Worm (Caenorhabditis elegans) whole organism, late embryonic: ENCODE data around the gene C35A5.10.

Experiments
- ceh-14 ChIP-seq: sonication (generic microtip); optimal IDR thresholded peaks from 2 replicates; lab custom pipeline; 2016; ENCODE audit warnings: missing genotype, missing genetic modification characterization, missing compliant biosample characterization
- ceh-6 ChIP-seq: fragments of 200-800 bp; sonication (Bioruptor generic); optimal IDR thresholded peaks from 2 replicates; lab custom pipeline; 2018; ENCODE audit warnings: mild to moderate bottlenecking, missing genetic modification characterization, missing compliant biosample characterization
- elt-2 ChIP-seq: sonication (generic microtip); optimal IDR thresholded peaks from 2 replicates; lab custom pipeline; 2016; ENCODE audit warnings: missing genetic modification reagents, missing genetic modification characterization, missing compliant biosample characterization
- rnt-1 ChIP-seq: sonication (generic microtip); optimal IDR thresholded peaks from 2 replicates; lab custom pipeline; 2016; ENCODE audit warnings: missing genetic modification characterization, missing compliant biosample characterization
- tbx-2 ChIP-seq: sonication (generic microtip); optimal IDR thresholded peaks from 2 replicates; lab custom pipeline; 2016; ENCODE audit warnings: missing genetic modification characterization, missing compliant biosample characterization

ce11 chrV:10471007-10471406, 33.0 kb upstream of the C35A5.10 start:
- no peak for TF ChIP-seq ceh-6 (GFP tag; lab: Kevin White, UChicago)
- TF ChIP-seq rnt-1 (tag; lab: Kevin White, UChicago), result no peak
- TF ChIP-seq ceh-14 (tag; lab: Kevin White, UChicago), result no peak
- TF ChIP-seq elt-2 (tag; lab: Kevin White, UChicago), result no peak
- TF ChIP-seq tbx-2 (tag; lab: Kevin White, UChicago), result no peak
